Worm (Caenorhabditis elegans) whole organism, L3 larva: ENCODE results near the gene egl-47.
A peak's percentile ranks its signal among the peaks of the same experiment; 100 is the strongest.

Experiments used
- R02D3.7 ChIP-seq: fragments of 150-350 bp; optimal IDR thresholded peaks from 2 replicates; lab custom pipeline; 2014; ENCODE audit warnings: missing biosample characterization, missing genetic modification characterization
- ZK546.5 ChIP-seq: sonication (generic microtip); optimal IDR thresholded peaks from 2 replicates; lab custom pipeline; 2017; ENCODE audit warnings: missing biosample characterization, missing genetic modification characterization
- aly-2 ChIP-seq: fragments of 150-350 bp; optimal IDR thresholded peaks from 2 replicates; lab custom pipeline; 2014; ENCODE audit warnings: missing biosample characterization, missing genetic modification characterization
- ama-1 ChIP-seq: fragments of 150-350 bp; optimal IDR thresholded peaks from 2 replicates; lab custom pipeline; 2018
- ceh-16 ChIP-seq: sonication (generic microtip); optimal IDR thresholded peaks from 2 replicates; lab custom pipeline; 2017; ENCODE audit warnings: missing biosample characterization, missing genetic modification characterization
- ceh-28 ChIP-seq: fragments of 150-350 bp; optimal IDR thresholded peaks from 2 replicates; lab custom pipeline; 2014; ENCODE audit warnings: missing biosample characterization, missing genetic modification reagents, missing genetic modification characterization
- ceh-82 ChIP-seq: fragments of 150-350 bp; optimal IDR thresholded peaks from 2 replicates; lab custom pipeline; 2014; ENCODE audit warnings: missing biosample characterization, missing genetic modification characterization
- ceh-9 ChIP-seq: sonication (generic microtip); optimal IDR thresholded peaks from 2 replicates; lab custom pipeline; 2018; ENCODE audit warnings: missing biosample characterization, missing genetic modification characterization
- egl-27 ChIP-seq: sonication (generic microtip); optimal IDR thresholded peaks from 4 replicates; lab custom pipeline; 2017; ENCODE audit warnings: missing biosample characterization, missing genetic modification reagents, missing genetic modification characterization
- elt-3 ChIP-seq, 3 experiments: fragments of 150-350 bp in 1 of 3; sonication (generic microtip) in 2 of 3; optimal IDR thresholded peaks; 2 replicates in 2 of 3; 4 replicates in 1 of 3; lab custom pipeline; 2014 to 2017; ENCODE audit warnings: missing biosample characterization in 3 of 3, missing genetic modification characterization in 3 of 3
- eor-1 ChIP-seq, 2 experiments: fragments of 150-350 bp; optimal IDR thresholded peaks; 2 replicates each; lab custom pipeline; 2014 to 2018; ENCODE audit warnings: missing biosample characterization in 2 of 2, missing genetic modification characterization in 2 of 2
- fkh-10 ChIP-seq: sonication (generic microtip); optimal IDR thresholded peaks from 2 replicates; lab custom pipeline; 2017; ENCODE audit warnings: missing biosample characterization, missing genetic modification reagents, missing genetic modification characterization
- fkh-2 ChIP-seq: fragments of 150-350 bp; optimal IDR thresholded peaks from 2 replicates; lab custom pipeline; 2014; ENCODE audit warnings: missing biosample characterization, missing genetic modification reagents, missing genetic modification characterization
- fos-1 ChIP-seq: fragments of 150-350 bp; optimal IDR thresholded peaks from 2 replicates; lab custom pipeline; 2014; ENCODE audit warnings: missing biosample characterization, missing genetic modification characterization
- jun-1 ChIP-seq: fragments of 150-350 bp; optimal IDR thresholded peaks from 2 replicates; lab custom pipeline; 2014; ENCODE audit warnings: missing biosample characterization, missing genetic modification reagents, missing genetic modification characterization
- lin-15B ChIP-seq: fragments of 150-350 bp; optimal IDR thresholded peaks from 2 replicates; lab custom pipeline; 2014; ENCODE audit warnings: missing biosample characterization, missing genetic modification characterization
- lin-39 ChIP-seq: fragments of 150-350 bp; optimal IDR thresholded peaks from 2 replicates; lab custom pipeline; 2018; ENCODE audit warnings: missing biosample characterization, missing genetic modification reagents, missing genetic modification characterization
- lsy-12 ChIP-seq: sonication (generic microtip); optimal IDR thresholded peaks from 2 replicates; lab custom pipeline; 2016; ENCODE audit warnings: mild to moderate bottlenecking, missing genetic modification characterization, missing compliant biosample characterization
- mdl-1 ChIP-seq: fragments of 150-350 bp; optimal IDR thresholded peaks from 2 replicates; lab custom pipeline; 2014; ENCODE audit warnings: missing biosample characterization, missing genetic modification characterization
- mml-1 ChIP-seq: fragments of 150-350 bp; sonication (generic microtip); optimal IDR thresholded peaks from 3 replicates; lab custom pipeline; 2014; ENCODE audit warnings: missing biosample characterization, missing genetic modification characterization
- nfya-1 ChIP-seq: sonication (generic microtip); optimal IDR thresholded peaks from 2 replicates; lab custom pipeline; 2017; ENCODE audit warnings: missing genetic modification characterization, mild to moderate bottlenecking, missing compliant biosample characterization, antibody characterized with exemption, moderate library complexity; ENCODE audit not compliant: insufficient read depth
- nhr-237 ChIP-seq: fragments of 150-350 bp; optimal IDR thresholded peaks from 2 replicates; lab custom pipeline; 2014; ENCODE audit warnings: missing biosample characterization, missing genetic modification characterization
- nhr-43 ChIP-seq: sonication (generic microtip); optimal IDR thresholded peaks from 2 replicates; lab custom pipeline; 2016; ENCODE audit warnings: mild to moderate bottlenecking, missing genetic modification characterization, missing compliant biosample characterization; ENCODE audit not compliant: poor library complexity, severe bottlenecking
- nhr-67 ChIP-seq: fragments of 150-350 bp; optimal IDR thresholded peaks from 2 replicates; lab custom pipeline; 2014; ENCODE audit warnings: missing biosample characterization, missing genetic modification characterization
- nhr-77 ChIP-seq: fragments of 150-350 bp; optimal IDR thresholded peaks from 2 replicates; lab custom pipeline; 2014; ENCODE audit warnings: missing biosample characterization, missing genetic modification characterization
- pha-4 ChIP-seq: fragments of 150-350 bp; optimal IDR thresholded peaks from 2 replicates; lab custom pipeline; 2014; ENCODE audit warnings: missing biosample characterization, missing genetic modification reagents, missing genetic modification characterization
- pqm-1 ChIP-seq: fragments of 150-350 bp; optimal IDR thresholded peaks from 2 replicates; lab custom pipeline; 2017; ENCODE audit warnings: missing biosample characterization, missing genetic modification characterization, inconsistent platforms
- sea-2 ChIP-seq: fragments of 150-350 bp; sonication (generic microtip); optimal IDR thresholded peaks from 4 replicates; lab custom pipeline; 2014; ENCODE audit warnings: missing biosample characterization, missing genetic modification reagents, missing genetic modification characterization
- skn-1 ChIP-seq: fragments of 150-350 bp; optimal IDR thresholded peaks from 2 replicates; lab custom pipeline; 2014; ENCODE audit warnings: missing biosample characterization, missing genetic modification characterization
- snpc-4 ChIP-seq: fragments of 150-350 bp; optimal IDR thresholded peaks from 2 replicates; lab custom pipeline; 2014; ENCODE audit warnings: missing biosample characterization, missing genetic modification characterization
- tbx-2 ChIP-seq: sonication (generic microtip); optimal IDR thresholded peaks from 2 replicates; lab custom pipeline; 2016; ENCODE audit warnings: mild to moderate bottlenecking, missing genetic modification characterization, missing compliant biosample characterization
- unc-39 ChIP-seq: sonication (generic microtip); optimal IDR thresholded peaks from 4 replicates; lab custom pipeline; 2017; ENCODE audit warnings: missing biosample characterization, missing genetic modification characterization
- unc-62 ChIP-seq: fragments of 150-350 bp; sonication (generic microtip); optimal IDR thresholded peaks from 4 replicates; lab custom pipeline; 2014; ENCODE audit warnings: missing biosample characterization, missing genetic modification reagents, missing genetic modification characterization
- ztf-11 ChIP-seq: fragments of 150-350 bp; optimal IDR thresholded peaks from 2 replicates; lab custom pipeline; 2014; ENCODE audit warnings: missing biosample characterization, missing genetic modification characterization
- ztf-4 ChIP-seq: fragments of 150-350 bp; optimal IDR thresholded peaks from 2 replicates; lab custom pipeline; 2014; ENCODE audit warnings: missing biosample characterization, missing genetic modification characterization

Gene egl-47

DNA sequence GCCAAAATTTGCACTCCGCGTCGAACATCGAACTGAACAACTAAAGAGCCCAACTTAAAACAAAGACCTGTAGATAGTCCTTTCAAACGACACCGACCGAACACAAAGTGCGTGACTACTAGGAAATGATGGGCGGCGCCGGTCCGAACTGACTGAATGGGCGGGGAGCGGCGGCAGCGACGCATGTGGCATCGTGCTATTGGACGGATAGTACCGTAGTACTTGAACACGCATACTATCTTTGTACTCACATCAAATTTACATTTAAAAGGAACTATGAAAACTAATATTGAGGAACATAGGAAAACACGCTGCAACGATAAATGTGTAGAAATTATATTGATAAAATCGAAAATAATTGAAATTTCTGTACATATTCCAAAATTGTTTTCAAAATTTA lies 39.0 kb upstream of the egl-47 start:
- peak; percentile 80 for TF ChIP-seq lsy-12 (tag; lab: Kevin White, UChicago)
- TF ChIP-seq ceh-82: no peak
- TF ChIP-seq nfya-1 (tag; lab: Kevin White, UChicago): peak; percentile 99
- TF ChIP-seq ceh-16: no peak
- no peak for TF ChIP-seq pqm-1 (tag; lab: Kevin White, UChicago)
- TF ChIP-seq eor-1 (tag; optimal IDR thresholded peaks at IDR 0.05; lab: Kevin White, UChicago): no peak
- no peak for TF ChIP-seq ceh-9 (tag; lab: Kevin White, UChicago)
- TF ChIP-seq ceh-28 (tag; lab: Kevin White, UChicago): no peak
- TF ChIP-seq fkh-10 (GFP tag; lab: Kevin White, UChicago): no peak
- no peak for TF ChIP-seq snpc-4 (tag; lab: Kevin White, UChicago)
- no peak for TF ChIP-seq ztf-11 (tag; lab: Kevin White, UChicago)

DNA sequence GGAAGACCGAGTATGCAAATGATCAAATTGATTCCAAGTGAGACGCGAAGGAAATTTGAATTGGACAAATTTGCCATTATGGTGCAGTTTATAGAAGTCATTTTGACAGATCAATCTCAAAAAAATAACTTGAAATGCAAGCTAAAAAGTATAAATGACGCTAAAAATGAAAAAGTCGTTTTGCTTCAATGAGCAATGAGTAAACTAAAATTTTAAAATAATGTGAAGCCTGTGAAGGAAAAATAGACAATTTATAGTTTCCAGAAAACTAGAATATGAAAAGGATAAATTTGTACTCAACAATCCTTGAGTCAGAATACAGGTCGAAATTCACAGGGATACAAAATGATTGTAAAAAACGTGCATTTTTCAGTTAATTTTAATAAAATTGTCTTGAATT lies 31.1 kb upstream of the egl-47 start, which contains the start of gene srab-17:
TSS of gene srab-17 (minus strand) at position 101 of the 400 bp plus-strand sequence.
- no peak for TF ChIP-seq tbx-2 (tag; lab: Kevin White, UChicago)
- TF ChIP-seq lin-15B (tag; lab: Kevin White, UChicago): no peak
- TF ChIP-seq nhr-43 (tag; lab: Kevin White, UChicago): no peak
- TF ChIP-seq lin-39 (tag; lab: Kevin White, UChicago): no peak
- TF ChIP-seq egl-27 (tag; lab: Kevin White, UChicago): no peak
- TF ChIP-seq nfya-1 (tag; lab: Kevin White, UChicago): no peak
- TF ChIP-seq unc-39 (tag; lab: Kevin White, UChicago): no peak
- TF ChIP-seq skn-1: no peak
- TF ChIP-seq ztf-4 (tag; lab: Kevin White, UChicago): no peak
- TF ChIP-seq jun-1: no peak
- TF ChIP-seq, all 47 proteins: peak for 0

DNA sequence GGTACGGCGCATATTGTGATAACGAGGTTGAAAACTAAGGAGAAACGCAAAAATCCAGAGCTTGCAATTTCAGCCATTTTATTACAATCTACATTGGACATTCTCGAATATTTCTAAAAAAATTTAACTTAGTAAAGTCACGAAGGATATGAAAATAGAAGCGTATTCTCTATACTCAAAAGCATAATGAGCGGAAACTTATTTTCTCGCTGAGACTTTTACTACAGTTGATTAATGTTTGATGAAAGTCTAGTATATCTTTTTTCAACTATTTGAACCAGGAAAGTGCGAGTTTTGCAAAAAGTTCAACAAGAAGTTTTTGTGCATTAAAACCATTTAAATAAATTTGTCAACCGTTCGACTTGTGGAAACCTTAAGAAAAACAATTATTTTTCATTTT lies 28.0 kb upstream of the egl-47 start, which contains the start of gene srab-18:
TSS of gene srab-18 (minus strand) at position 101 of the 400 bp plus-strand sequence.
- TF ChIP-seq nhr-237 (tag; lab: Kevin White, UChicago): no peak
- no peak for TF ChIP-seq mml-1 (tag; lab: Kevin White, UChicago)
- TF ChIP-seq jun-1: no peak
- TF ChIP-seq mdl-1 (tag; lab: Kevin White, UChicago): no peak
- TF ChIP-seq fos-1 (tag; lab: Kevin White, UChicago): no peak
- no peak for TF ChIP-seq ceh-16
- no peak for TF ChIP-seq ama-1 (lab: Kevin White, UChicago)
- no peak for TF ChIP-seq aly-2 (tag; lab: Kevin White, UChicago)
- no peak for TF ChIP-seq unc-62
- TF ChIP-seq nhr-43 (tag; lab: Kevin White, UChicago): no peak
- TF ChIP-seq fkh-2 (tag; lab: Kevin White, UChicago): no peak
- no peak for TF ChIP-seq skn-1
- TF ChIP-seq elt-3 (tag; optimal IDR thresholded peaks at IDR 0.05; lab: Kevin White, UChicago): no peak
- no peak for TF ChIP-seq unc-39 (tag; lab: Kevin White, UChicago)

DNA sequence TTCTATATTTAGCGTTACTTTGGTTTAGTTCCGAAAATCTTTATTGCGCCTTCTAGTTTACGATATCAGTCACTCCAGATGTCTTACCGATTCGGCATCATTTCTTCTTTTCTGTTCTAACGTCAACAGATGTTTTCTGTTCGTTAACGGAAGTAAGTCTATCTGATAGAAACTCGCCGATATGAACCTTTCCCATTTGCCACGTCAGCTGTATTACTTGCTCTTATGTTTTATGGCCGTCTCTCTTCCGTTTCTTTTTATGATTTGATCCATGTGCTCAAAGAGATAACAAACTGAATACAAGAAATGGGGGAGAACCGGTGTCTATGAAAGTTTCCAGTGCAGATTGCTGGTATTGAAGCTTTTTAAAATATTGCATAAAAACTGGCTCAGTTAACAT lies 20.0 kb upstream of the egl-47 start, which contains the start of gene srab-26:
TSS of gene srab-26 (minus strand) at position 101 of the 400 bp plus-strand sequence.
- TF ChIP-seq egl-27 (tag; lab: Kevin White, UChicago) (no peak), nhr-77 (tag; lab: Kevin White, UChicago) (no peak), ama-1 (lab: Kevin White, UChicago) (no peak), fkh-2 (tag; lab: Kevin White, UChicago) (no peak), ztf-11 (tag; lab: Kevin White, UChicago) (no peak), pha-4 (tag; lab: Kevin White, UChicago) (no peak), R02D3.7 (tag; lab: Kevin White, UChicago) (no peak), nfya-1 (tag; lab: Kevin White, UChicago) (no peak), sea-2 (GFP tag; lab: Kevin White, UChicago) (no peak)

DNA sequence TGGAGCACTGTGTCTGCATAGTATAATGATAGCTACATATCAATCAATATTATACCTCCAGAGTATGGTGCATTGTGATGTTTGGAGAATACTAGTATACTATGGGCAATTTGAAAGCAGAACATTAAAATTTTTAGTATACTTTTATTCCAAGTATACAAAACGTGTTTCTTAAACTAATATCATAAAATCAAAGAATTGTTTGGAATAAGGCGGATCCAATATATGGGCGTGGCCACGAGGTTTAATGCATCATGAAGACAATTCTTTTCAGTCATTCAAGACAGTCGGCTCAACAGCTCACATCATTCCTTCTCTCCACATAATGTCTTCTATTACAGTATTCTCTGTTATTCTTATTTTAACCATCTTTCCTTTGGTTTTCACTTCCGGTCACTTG lies 19.5 kb upstream of the egl-47 start, which contains the start of gene sdz-31:
TSS of gene sdz-31 (plus strand) at position 301 of the 400 bp plus-strand sequence.
- TF ChIP-seq nhr-67 (tag; lab: Kevin White, UChicago): no peak
- TF ChIP-seq ZK546.5 (tag; lab: Kevin White, UChicago): no peak
- TF ChIP-seq fkh-10 (GFP tag; lab: Kevin White, UChicago): no peak
